Worm (Caenorhabditis elegans) whole organism, L4/young adult: Measurements from ENCODE around the gene Y104H12D.2.

Source experiments
- W03F9.2 ChIP-seq: fragments of 150-350 bp; optimal IDR thresholded peaks from 2 replicates; lab custom pipeline; 2014; ENCODE audit warnings: missing biosample characterization, missing genetic modification characterization
- dao-5 ChIP-seq: sonication (generic microtip); optimal IDR thresholded peaks from 2 replicates; lab custom pipeline; 2016; ENCODE audit warnings: missing genotype, missing genetic modification characterization, moderate library complexity, missing compliant biosample characterization
- him-1 ChIP-seq: sonication (generic microtip); optimal IDR thresholded peaks from 2 replicates; lab custom pipeline; 2016; ENCODE audit warnings: missing genotype, missing genetic modification reagents, missing genetic modification characterization, missing compliant biosample characterization

- TF ChIP-seq dao-5 (tag; lab: Kevin White, UChicago) (no peak), W03F9.2 (no peak), him-1 (no peak)
These were observed 19.9 kb upstream of the Y104H12D.2 start, which contains the start of gene C50A2.3 for ce11 chrIV:1157928-1158327.
